Worm (Caenorhabditis elegans): ENCODE measurements around the gene acs-10.

Gene acs-10

ce11 chrV:14149125-14149524, 2.8 kb downstream of the acs-10 start:
- TF ChIP-seq akir-1 (GFP tag; optimal IDR thresholded peaks at IDR 0.05) (no peak), mel-28 (tag; optimal IDR thresholded peaks at IDR 0.05; ENCODE audit: borderline replicate concordance) (no peak), F57A8.1 (GFP tag; optimal IDR thresholded peaks at IDR 0.05) (no peak), madf-6 (GFP tag; IDR thresholded peaks at IDR 0.05) (no peak), F49E8.2 (tag; optimal IDR thresholded peaks at IDR 0.05; ENCODE audit: insufficient read depth) (no peak), zim-3 (tag; optimal IDR thresholded peaks at IDR 0.05) (no peak)

ce11 chrV:14150966-14151365, 4.7 kb downstream of the acs-10 start:
- no peak for TF ChIP-seq F37B4.10 (GFP tag; IDR thresholded peaks at IDR 0.05)
- TF ChIP-seq snpc-1.1 (tag; optimal IDR thresholded peaks at IDR 0.05; ENCODE audit: insufficient read depth) = no peak
- TF ChIP-seq bed-2 (GFP tag; IDR thresholded peaks at IDR 0.05) = no peak
- no peak for TF ChIP-seq ceh-91 (GFP tag; IDR thresholded peaks at IDR 0.05)
- TF ChIP-seq ama-1 (optimal IDR thresholded peaks at IDR 0.05) = no peak
- no peak for TF ChIP-seq ama-1 (GFP tag; optimal IDR thresholded peaks at IDR 0.05)
- TF ChIP-seq sptf-2 (GFP tag; optimal IDR thresholded peaks at IDR 0.05) = no peak

- TF ChIP-seq pha-4 (tag; optimal IDR thresholded peaks at IDR 0.05) (no peak), die-1 (tag; optimal IDR thresholded peaks at IDR 0.05) (no peak), ZK185.1 (tag; optimal IDR thresholded peaks at IDR 0.05; ENCODE audit: poor library complexity, severe bottlenecking) (no peak), F52B5.7 (tag; optimal IDR thresholded peaks at IDR 0.05) (no peak), D2030.7 (GFP tag; IDR thresholded peaks at IDR 0.05) (no peak), F49E8.2 (tag; optimal IDR thresholded peaks at IDR 0.05; ENCODE audit: insufficient read depth) (no peak), fkh-3 (tag; optimal IDR thresholded peaks at IDR 0.05) (no peak), nhr-27 (tag; optimal IDR thresholded peaks at IDR 0.05) (no peak), aptf-2 (GFP tag; conservative IDR thresholded peaks at IDR 0.05) (no peak), somi-1 (GFP tag; optimal IDR thresholded peaks at IDR 0.05) (no peak)
These were observed 7.3 kb downstream of the acs-10 start for ce11 chrV:14153615-14154014.

- TF ChIP-seq hsf-1 (GFP tag; IDR thresholded peaks at IDR 0.05) = peak; percentile 94
These were observed 8.9 kb downstream of the acs-10 start for ce11 chrV:14155150-14155549.

- TF ChIP-seq nhr-27 (tag; optimal IDR thresholded peaks at IDR 0.05) (no peak), rec-8 (tag; optimal IDR thresholded peaks at IDR 0.05) (no peak), bed-1 (GFP tag; IDR thresholded peaks at IDR 0.05) (no peak), F10E7.11 (tag; optimal IDR thresholded peaks at IDR 0.05) (no peak), let-526 (GFP tag; IDR thresholded peaks at IDR 0.05) (no peak), ztf-25 (GFP tag; IDR thresholded peaks at IDR 0.05) (no peak), C17E4.6 (GFP tag; IDR thresholded peaks at IDR 0.05) (no peak), ceh-79 (tag; optimal IDR thresholded peaks at IDR 0.05) (no peak), F49E8.2 (tag; optimal IDR thresholded peaks at IDR 0.05; ENCODE audit: insufficient read depth) (no peak), F37B4.10 (GFP tag; IDR thresholded peaks at IDR 0.05) (no peak), pbrm-1 (GFP tag; IDR thresholded peaks at IDR 0.05) (no peak), B0261.1 (tag; optimal IDR thresholded peaks at IDR 0.05) (no peak), rcor-1 (GFP tag; IDR thresholded peaks at IDR 0.05) (no peak)
These were observed 10.2 kb downstream of the acs-10 start, which contains the start of gene AH10.2 for ce11 chrV:14156468-14156867. AH10.2 (plus strand) TSS chrV:14156768.
